Fruit fly (Drosophila melanogaster): ENCODE data around the gene t-Grip91.

t-Grip91 gene

dm6 chr2L:15750523-15751258, 33.2 kb upstream of the t-Grip91 start, which contains the start of gene ND-B17:
TSS of gene ND-B17 (minus strand) at chr2L:15751078.
- TF ChIP-seq pan (optimal IDR thresholded peaks at IDR 0.05) (peak; percentile 44), psq (optimal IDR thresholded peaks at IDR 0.05) (no peak)

dm6 chr2L:15751259-15751555, 32.7 kb upstream of the t-Grip91 start:
- no peak for TF ChIP-seq EcR (GFP tag; optimal IDR thresholded peaks at IDR 0.05)
- no peak for TF ChIP-seq pan (optimal IDR thresholded peaks at IDR 0.05)
- no peak for TF ChIP-seq psq (optimal IDR thresholded peaks at IDR 0.05)
- TF ChIP-seq usp (GFP tag; optimal IDR thresholded peaks at IDR 0.05) = no peak
- TF ChIP-seq CG8478 (optimal IDR thresholded peaks at IDR 0.05) = no peak
- no peak for TF ChIP-seq Dll (optimal IDR thresholded peaks at IDR 0.05)

DNA sequence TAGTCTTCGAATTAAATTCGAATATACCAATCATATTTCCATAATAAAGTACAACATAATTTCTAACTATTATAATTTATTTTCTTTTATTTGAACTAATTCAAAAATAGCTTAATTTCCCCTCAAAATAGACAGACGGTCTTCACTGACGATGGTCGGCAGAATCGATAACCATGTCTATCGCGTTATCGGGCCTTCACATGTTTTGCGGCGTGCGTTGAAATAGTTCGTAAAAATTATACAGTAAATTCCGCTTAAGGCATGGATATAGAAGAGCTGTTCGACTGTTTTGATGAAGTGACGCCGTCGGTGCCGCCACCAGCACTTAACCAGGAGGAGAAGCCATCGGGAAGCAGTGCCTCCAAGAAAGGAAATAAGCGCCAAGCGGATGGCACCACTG, 31.8 kb upstream of the t-Grip91 start, which contains the start of gene Mtr4:
TSS of gene Mtr4 (plus strand) at position 168 of the 400 bp plus-strand sequence.
- no peak for TF ChIP-seq pan (optimal IDR thresholded peaks at IDR 0.05)
- TF ChIP-seq Dll (optimal IDR thresholded peaks at IDR 0.05) = no peak
- no peak for TF ChIP-seq EcR (GFP tag; optimal IDR thresholded peaks at IDR 0.05)
- TF ChIP-seq usp (GFP tag; optimal IDR thresholded peaks at IDR 0.05) = no peak
- no peak for TF ChIP-seq psq (optimal IDR thresholded peaks at IDR 0.05)
- no peak for TF ChIP-seq CG8478 (optimal IDR thresholded peaks at IDR 0.05)

DNA sequence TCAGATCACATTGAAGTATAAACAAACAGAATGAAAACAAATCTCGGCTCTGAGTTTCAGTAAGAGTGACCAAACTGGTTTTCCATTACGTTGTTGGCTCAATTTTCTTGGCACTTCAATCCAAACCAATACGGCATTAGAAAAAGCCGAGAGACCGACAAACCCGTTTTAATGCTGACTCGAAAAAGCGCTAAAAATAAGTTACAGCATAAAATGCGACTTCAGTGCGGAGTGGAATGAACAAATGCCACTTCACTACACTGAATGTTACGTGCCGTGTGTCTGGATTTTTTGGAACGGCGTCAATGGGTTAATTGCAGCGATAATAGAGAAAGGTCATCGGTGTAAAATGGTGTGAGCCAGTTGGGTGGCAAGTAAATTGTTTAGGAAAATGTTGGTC, 23.2 kb upstream of the t-Grip91 start:
- no peak for TF ChIP-seq psq (optimal IDR thresholded peaks at IDR 0.05)
- no peak for TF ChIP-seq EcR (GFP tag; optimal IDR thresholded peaks at IDR 0.05)
- no peak for TF ChIP-seq Dll (optimal IDR thresholded peaks at IDR 0.05)
- TF ChIP-seq pan (optimal IDR thresholded peaks at IDR 0.05) = no peak
- no peak for TF ChIP-seq CG8478 (optimal IDR thresholded peaks at IDR 0.05)
- TF ChIP-seq usp (GFP tag; optimal IDR thresholded peaks at IDR 0.05) = no peak

DNA sequence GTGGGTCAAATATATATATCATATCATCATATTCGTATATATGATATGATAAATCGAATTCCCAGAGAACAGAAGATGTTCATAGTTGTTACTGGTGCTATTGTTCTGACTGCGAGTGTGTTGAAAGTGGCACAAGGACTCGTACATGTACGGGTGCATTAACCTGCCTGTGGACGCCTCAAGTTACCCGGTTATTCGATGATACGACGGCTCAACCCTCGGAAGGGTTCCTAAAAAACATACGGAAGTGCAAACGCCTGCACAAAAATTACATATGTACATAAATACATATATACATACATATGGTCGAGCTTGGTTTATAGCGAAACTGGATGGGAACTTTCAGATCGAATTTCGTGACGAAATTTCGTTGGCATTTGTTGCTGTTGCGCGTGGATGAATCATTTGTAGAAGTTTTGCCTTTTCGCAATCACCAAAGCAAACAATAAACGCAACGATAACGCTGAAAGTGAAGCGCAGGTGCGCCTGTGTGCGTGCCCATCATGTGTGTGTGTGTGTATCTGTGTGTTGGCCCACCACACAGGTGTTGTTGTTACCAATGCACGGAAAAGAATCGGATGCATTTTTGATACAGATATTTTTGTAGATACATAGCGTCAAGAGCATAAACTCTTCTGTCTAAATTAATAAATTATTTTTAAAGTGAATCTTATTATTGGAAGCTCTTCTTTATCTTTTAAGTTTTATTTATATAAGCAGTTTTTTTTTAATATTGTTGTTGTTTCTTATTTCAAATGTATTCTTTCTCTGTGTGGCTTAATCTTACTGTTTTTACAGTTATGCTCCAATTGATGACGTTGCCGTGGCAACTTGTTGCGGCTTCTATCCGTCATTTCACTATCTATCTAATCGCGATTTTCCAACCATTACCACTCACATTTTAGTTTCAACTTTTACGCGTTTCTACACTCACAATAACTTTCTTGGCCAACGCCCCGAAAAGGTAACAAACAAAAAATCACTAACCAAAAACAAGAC, 22.2 kb upstream of the t-Grip91 start:
- TF ChIP-seq pan (optimal IDR thresholded peaks at IDR 0.05) (no peak), Dll (optimal IDR thresholded peaks at IDR 0.05) (no peak), EcR (GFP tag; optimal IDR thresholded peaks at IDR 0.05) (no peak), CG8478 (optimal IDR thresholded peaks at IDR 0.05) (no peak), usp (GFP tag; optimal IDR thresholded peaks at IDR 0.05) (no peak), psq (optimal IDR thresholded peaks at IDR 0.05) (no peak)

DNA sequence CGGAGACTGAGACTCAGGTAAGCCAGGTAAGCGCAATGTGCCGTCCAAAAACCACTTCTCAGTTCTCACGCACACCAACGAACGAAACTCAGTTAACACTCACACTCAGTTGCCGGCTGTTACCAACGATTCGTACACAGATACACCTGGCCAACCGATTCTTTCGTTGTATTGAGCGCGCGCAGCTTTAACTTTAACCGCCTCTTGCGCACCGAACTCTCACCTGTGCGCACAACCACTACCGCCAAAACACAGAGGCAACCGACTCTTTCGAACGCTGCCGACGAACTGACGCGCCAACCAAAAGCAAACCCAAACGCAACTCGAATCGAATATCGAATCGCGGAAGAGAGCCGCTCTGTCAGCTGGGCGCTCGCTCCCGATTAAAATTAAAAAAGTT, 21.4 kb upstream of the t-Grip91 start, which contains the start of gene Gli:
TSS of gene Gli (minus strand) at position 293 of the 400 bp plus-strand sequence.
- TF ChIP-seq pan (optimal IDR thresholded peaks at IDR 0.05) (no peak), Dll (optimal IDR thresholded peaks at IDR 0.05) (peak; percentile 75)

DNA sequence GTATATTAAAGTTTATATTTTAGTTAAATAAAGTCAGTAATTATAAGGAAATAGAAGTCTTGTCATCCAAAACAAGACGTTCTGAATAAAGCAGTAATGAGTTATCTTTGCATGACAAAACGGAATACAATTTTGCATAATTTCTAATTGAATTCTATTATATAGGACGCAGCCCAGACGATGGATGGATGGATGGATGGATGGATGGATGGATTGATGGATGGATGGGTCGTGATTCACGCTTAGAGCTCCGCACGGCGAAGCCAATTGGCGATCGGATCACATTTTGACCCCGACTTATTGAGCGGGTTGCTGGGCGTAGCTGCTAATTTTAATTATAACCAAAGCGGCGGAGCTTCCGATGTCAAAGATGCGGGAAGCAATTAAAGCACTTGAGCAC, 20.5 kb upstream of the t-Grip91 start:
- TF ChIP-seq pan (optimal IDR thresholded peaks at IDR 0.05) = no peak
- no peak for TF ChIP-seq usp (GFP tag; optimal IDR thresholded peaks at IDR 0.05)
- TF ChIP-seq EcR (GFP tag; optimal IDR thresholded peaks at IDR 0.05) = no peak
- TF ChIP-seq Dll (optimal IDR thresholded peaks at IDR 0.05) = no peak
- TF ChIP-seq psq (optimal IDR thresholded peaks at IDR 0.05) = no peak
- no peak for TF ChIP-seq CG8478 (optimal IDR thresholded peaks at IDR 0.05)

DNA sequence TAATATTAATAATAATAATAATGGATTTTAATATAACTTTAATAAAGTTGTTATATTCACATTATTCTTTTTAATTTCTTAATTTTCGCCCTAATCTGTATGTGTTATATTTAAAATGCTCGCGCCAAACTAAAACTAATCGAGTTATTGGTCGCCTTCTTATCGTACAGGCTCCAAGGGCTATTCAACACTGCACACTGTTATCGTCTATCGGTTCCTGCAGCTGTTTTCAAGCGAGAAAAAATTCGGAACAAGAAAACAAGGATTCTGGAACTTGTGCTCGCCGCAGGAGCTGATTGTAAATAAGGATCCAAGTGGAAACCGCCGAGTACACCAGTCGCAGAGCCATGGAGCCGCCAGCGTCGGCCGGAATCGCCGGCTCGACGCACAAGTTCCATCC, 19.9 kb upstream of the t-Grip91 start, which contains the start of gene CG3793:
TSS of gene CG3793 (plus strand) at position 192 of the 400 bp plus-strand sequence.
- no peak for TF ChIP-seq usp (GFP tag; optimal IDR thresholded peaks at IDR 0.05)
- TF ChIP-seq EcR (GFP tag; optimal IDR thresholded peaks at IDR 0.05) = no peak
- no peak for TF ChIP-seq psq (optimal IDR thresholded peaks at IDR 0.05)
- TF ChIP-seq CG8478 (optimal IDR thresholded peaks at IDR 0.05) = no peak

DNA sequence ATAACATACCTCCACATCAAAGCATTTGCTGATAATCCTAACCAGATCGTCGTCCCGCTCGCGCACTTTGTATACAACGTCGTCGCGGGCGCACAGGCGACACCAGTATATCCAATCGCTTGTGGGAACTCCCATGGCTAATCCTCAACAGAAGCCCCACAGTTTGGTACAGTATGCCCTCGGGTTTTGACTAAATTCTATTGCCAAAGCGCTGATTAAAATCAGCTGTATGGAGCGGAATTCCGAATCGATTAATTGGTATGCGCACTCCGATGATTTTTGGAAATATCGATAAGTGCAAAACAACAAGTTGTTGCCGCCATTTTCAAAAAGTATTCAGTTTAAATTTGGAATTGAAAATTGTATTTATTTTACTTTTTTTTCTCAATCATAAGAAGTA, 15.8 kb upstream of the t-Grip91 start, which contains the start of gene wek:
TSS of gene wek (minus strand) at position 253 of the 400 bp plus-strand sequence.
- TF ChIP-seq psq (optimal IDR thresholded peaks at IDR 0.05) (no peak), Dll (optimal IDR thresholded peaks at IDR 0.05) (no peak), EcR (GFP tag; optimal IDR thresholded peaks at IDR 0.05) (no peak), pan (optimal IDR thresholded peaks at IDR 0.05) (no peak), usp (GFP tag; optimal IDR thresholded peaks at IDR 0.05) (no peak), CG8478 (optimal IDR thresholded peaks at IDR 0.05) (no peak)

DNA sequence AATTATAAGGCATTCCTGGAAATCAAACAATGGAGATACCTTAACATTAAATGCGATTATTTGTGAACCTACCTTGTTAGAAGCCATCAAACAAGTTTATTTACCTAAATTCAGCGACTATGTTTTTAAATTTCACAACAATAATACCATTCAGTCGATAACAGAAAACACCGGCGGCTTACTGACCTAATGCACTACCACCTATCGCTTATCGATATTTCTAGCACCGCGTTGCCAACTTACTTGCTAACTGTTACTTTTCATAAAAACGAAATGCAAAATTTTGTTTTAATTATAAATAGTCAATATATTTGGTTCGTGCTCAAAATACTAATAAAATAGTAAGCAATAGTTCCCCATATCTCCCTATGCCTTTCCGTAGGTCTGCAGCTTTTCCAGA, 12.9 kb upstream of the t-Grip91 start, which contains the start of gene Ku80:
TSS of gene Ku80 (minus strand) at position 182 of the 400 bp plus-strand sequence.
- TF ChIP-seq pan (optimal IDR thresholded peaks at IDR 0.05) (no peak), psq (optimal IDR thresholded peaks at IDR 0.05) (no peak), CG8478 (optimal IDR thresholded peaks at IDR 0.05) (no peak), Dll (optimal IDR thresholded peaks at IDR 0.05) (no peak), EcR (GFP tag; optimal IDR thresholded peaks at IDR 0.05) (no peak), usp (GFP tag; optimal IDR thresholded peaks at IDR 0.05) (no peak)

dm6 chr2L:15773013-15773412, 10.9 kb upstream of the t-Grip91 start, which contains the start of gene CG31826:
TSS of gene CG31826 (minus strand) at chr2L:15773113.
- TF ChIP-seq Dll (optimal IDR thresholded peaks at IDR 0.05) (no peak), CG8478 (optimal IDR thresholded peaks at IDR 0.05) (no peak), psq (optimal IDR thresholded peaks at IDR 0.05) (no peak)

DNA sequence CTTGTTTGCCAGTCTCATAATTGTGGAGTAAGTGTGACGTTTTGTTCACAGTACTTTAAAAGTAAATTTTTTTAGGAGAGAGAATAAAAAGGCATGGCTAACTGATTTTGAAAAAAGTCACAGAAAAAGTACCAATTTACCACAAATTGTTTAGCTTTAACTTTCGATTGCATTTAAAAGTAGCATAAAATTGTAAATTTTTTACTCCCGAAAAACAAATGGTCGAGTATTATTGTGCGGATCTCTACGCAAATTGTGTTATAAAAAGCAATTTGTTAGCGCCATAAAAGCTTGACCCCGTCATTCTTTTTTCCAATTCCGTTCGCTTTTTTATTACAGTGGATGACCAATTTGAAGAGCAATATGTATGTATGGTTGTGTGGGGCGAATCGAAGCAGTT, 7.1 kb upstream of the t-Grip91 start, which contains the start of gene CG43760:
TSS of gene CG43760 (minus strand) at position 101 of the 400 bp plus-strand sequence.
- no peak for TF ChIP-seq pan (optimal IDR thresholded peaks at IDR 0.05)
- no peak for TF ChIP-seq psq (optimal IDR thresholded peaks at IDR 0.05)
- TF ChIP-seq usp (GFP tag; optimal IDR thresholded peaks at IDR 0.05) = no peak
- no peak for TF ChIP-seq EcR (GFP tag; optimal IDR thresholded peaks at IDR 0.05)
- no peak for TF ChIP-seq CG8478 (optimal IDR thresholded peaks at IDR 0.05)
- TF ChIP-seq Dll (optimal IDR thresholded peaks at IDR 0.05) = no peak

Measured in whole organism.